Fruit fly (Drosophila melanogaster) whole organism, embryonic: ENCODE data around the gene CG11839.

Experiments
- CG10543 ChIP-seq: fragments of 200-800 bp; sonication (Bioruptor generic); optimal IDR thresholded peaks from 3 replicates; lab custom pipeline; 2017; ENCODE audit warnings: missing biosample characterization, mild to moderate bottlenecking, missing genetic modification characterization, moderate library complexity
- CG10959 ChIP-seq: fragments of 200-800 bp; sonication (Bioruptor generic); IDR thresholded peaks from 2 replicates; pipeline ENCODE4 v1.3.6; 2022; ENCODE audit warnings: missing biosample characterization, missing genetic modification characterization
- CG11696 ChIP-seq: fragments of 200-800 bp; sonication (Bioruptor generic); IDR thresholded peaks from 2 replicates; pipeline ENCODE4 v1.3.6; 2022; ENCODE audit warnings: missing biosample characterization, missing genetic modification characterization
- CG11723 ChIP-seq: fragments of 200-800 bp; sonication (Bioruptor generic); optimal IDR thresholded peaks from 2 replicates; lab custom pipeline; 2017; ENCODE audit warnings: missing biosample characterization, mild to moderate bottlenecking, missing genetic modification characterization
- CG13287 ChIP-seq: fragments of 200-800 bp; sonication (Bioruptor generic); IDR thresholded peaks from 2 replicates; pipeline ENCODE4 v1.3.6; 2022; ENCODE audit warnings: missing biosample characterization, missing genetic modification characterization; ENCODE audit not compliant: partially characterized antibody
- CG13296 ChIP-seq: fragments of 200-800 bp; sonication (Bioruptor generic); optimal IDR thresholded peaks from 3 replicates; lab custom pipeline; 2018; ENCODE audit warnings: missing biosample characterization, mild to moderate bottlenecking, missing genetic modification characterization
- CG17912 ChIP-seq: fragments of 200-800 bp; sonication (Bioruptor generic); optimal IDR thresholded peaks from 2 replicates; lab custom pipeline; 2018; ENCODE audit warnings: missing biosample characterization, mild to moderate bottlenecking, missing genetic modification characterization
- CG18599 ChIP-seq: fragments of 200-800 bp; sonication (Bioruptor generic); optimal IDR thresholded peaks from 3 replicates; lab custom pipeline; 2017; ENCODE audit warnings: missing biosample characterization, missing genetic modification characterization, mild to moderate bottlenecking, moderate library complexity, missing genetic modification reagents
- CG2120 ChIP-seq: fragments of 200-800 bp; sonication (Bioruptor generic); optimal IDR thresholded peaks from 3 replicates; lab custom pipeline; 2016; ENCODE audit warnings: missing biosample characterization, missing genetic modification characterization
- CG2129 ChIP-seq: fragments of 200-800 bp; sonication (Bioruptor generic); IDR thresholded peaks from 2 replicates; pipeline ENCODE4 v1.3.6; 2022; ENCODE audit warnings: missing biosample characterization, missing genetic modification characterization; ENCODE audit not compliant: partially characterized antibody
- CG2889 ChIP-seq: fragments of 200-800 bp; sonication (Bioruptor generic); IDR thresholded peaks from 3 replicates; pipeline ENCODE4 v1.3.6; 2022; ENCODE audit warnings: missing biosample characterization, missing genetic modification characterization
- CG3281 ChIP-seq: fragments of 200-800 bp; sonication (Bioruptor generic); optimal IDR thresholded peaks from 3 replicates; lab custom pipeline; 2017; ENCODE audit warnings: missing biosample characterization, mild to moderate bottlenecking, missing genetic modification characterization
- CG4328 ChIP-seq: fragments of 200-800 bp; sonication (Bioruptor generic); optimal IDR thresholded peaks from 3 replicates; lab custom pipeline; 2017; ENCODE audit warnings: missing biosample characterization, missing genetic modification reagents, missing genetic modification characterization
- CG7745 ChIP-seq: fragments of 200-800 bp; sonication (Bioruptor generic); optimal IDR thresholded peaks from 2 replicates; lab custom pipeline; 2018; ENCODE audit warnings: missing biosample characterization, mild to moderate bottlenecking, missing genetic modification characterization, moderate library complexity
- CG7963 ChIP-seq: fragments of 200-800 bp; sonication (Bioruptor generic); IDR thresholded peaks from 3 replicates; pipeline ENCODE4 v1.3.6; 2022; ENCODE audit warnings: missing biosample characterization, missing genetic modification characterization; ENCODE audit not compliant: partially characterized antibody
- CG8924 ChIP-seq: fragments of 200-800 bp; optimal IDR thresholded peaks from 3 replicates; lab custom pipeline; 2019; ENCODE audit warnings: missing biosample characterization, mild to moderate bottlenecking, missing genetic modification characterization, moderate library complexity
- D ChIP-seq, 2 experiments: fragments of 200-800 bp in 1 of 2; fragments of >200 bp in 1 of 2; sonication (Bioruptor generic) in 1 of 2; optimal IDR thresholded peaks; 2 replicates in 1 of 2; 3 replicates in 1 of 2; lab custom pipeline; 2017; ENCODE audit warnings: mild to moderate bottlenecking in 1 of 2, missing biosample characterization in 1 of 2, missing genetic modification characterization in 1 of 2, missing genetic modification reagents in 1 of 2
- E2f2 ChIP-seq: fragments of 200-800 bp; sonication (Bioruptor generic); IDR thresholded peaks from 2 replicates; pipeline ENCODE4 v1.3.6; 2022; ENCODE audit warnings: missing biosample characterization, missing genetic modification characterization
- MESR4 ChIP-seq: fragments of 200-800 bp; sonication (Bioruptor generic); optimal IDR thresholded peaks from 2 replicates; lab custom pipeline; 2018; ENCODE audit warnings: missing biosample characterization, mild to moderate bottlenecking, missing genetic modification characterization, moderate library complexity
- Max ChIP-seq: fragments of 200-800 bp; sonication (Bioruptor generic); optimal IDR thresholded peaks from 2 replicates; lab custom pipeline; 2016; ENCODE audit warnings: missing biosample characterization, mild to moderate bottlenecking, missing genetic modification characterization
- NC2β ChIP-seq: fragments of 200-800 bp; sonication (Bioruptor generic); optimal IDR thresholded peaks from 2 replicates; lab custom pipeline; 2016; ENCODE audit warnings: missing biosample characterization, missing genetic modification characterization
- Neu2 ChIP-seq: fragments of 200-800 bp; sonication (Bioruptor generic); optimal IDR thresholded peaks from 3 replicates; lab custom pipeline; 2016; ENCODE audit warnings: missing biosample characterization, missing genetic modification characterization, borderline replicate concordance
- NfI ChIP-seq: fragments of 200-800 bp; sonication (Bioruptor generic); optimal IDR thresholded peaks from 3 replicates; lab custom pipeline; 2018; ENCODE audit warnings: missing biosample characterization, mild to moderate bottlenecking, missing genetic modification characterization, moderate library complexity
- Optix ChIP-seq: fragments of 200-800 bp; sonication (Bioruptor generic); IDR thresholded peaks from 3 replicates; pipeline ENCODE4 v1.3.6; 2022; ENCODE audit warnings: missing biosample characterization, missing genetic modification characterization
- Rfx ChIP-seq: fragments of 200-800 bp; sonication (Bioruptor generic); IDR thresholded peaks from 2 replicates; pipeline ENCODE4 v1.3.6; 2022; ENCODE audit warnings: missing biosample characterization, missing genetic modification characterization
- Sox100B ChIP-seq: fragments of 200-800 bp; sonication (Bioruptor generic); optimal IDR thresholded peaks from 3 replicates; lab custom pipeline; 2018; ENCODE audit warnings: missing biosample characterization, mild to moderate bottlenecking, missing genetic modification characterization
- Xrp1 ChIP-seq: fragments of 200-800 bp; sonication (Bioruptor generic); IDR thresholded peaks from 2 replicates; pipeline ENCODE4 v1.3.6; 2022; ENCODE audit warnings: missing biosample characterization, missing genetic modification characterization
- bsh ChIP-seq, 2 experiments: fragments of 200-800 bp; sonication (Bioruptor generic); optimal IDR thresholded peaks; 2 replicates each; lab custom pipeline; 2017 to 2018; ENCODE audit warnings: mild to moderate bottlenecking in 2 of 2, missing biosample characterization in 2 of 2, missing genetic modification characterization in 2 of 2, moderate library complexity in 1 of 2
- cad ChIP-seq: fragments of >200 bp; optimal IDR thresholded peaks from 2 replicates; lab custom pipeline; 2017; ENCODE audit warnings: missing biosample characterization, missing genetic modification characterization
- cato ChIP-seq: fragments of 200-800 bp; sonication (Bioruptor generic); optimal IDR thresholded peaks from 2 replicates; lab custom pipeline; 2016; ENCODE audit warnings: missing biosample characterization, missing genetic modification characterization, borderline replicate concordance
- corto ChIP-seq: fragments of 200-800 bp; sonication (Bioruptor generic); optimal IDR thresholded peaks from 2 replicates; lab custom pipeline; 2016; ENCODE audit warnings: missing biosample characterization, mild to moderate bottlenecking, missing genetic modification characterization, moderate library complexity
- dan ChIP-seq: fragments of 200-800 bp; sonication (Bioruptor generic); IDR thresholded peaks from 2 replicates; pipeline ENCODE4 v1.3.6; 2022; ENCODE audit warnings: missing biosample characterization, missing genetic modification characterization
- fd64A ChIP-seq: fragments of 200-800 bp; sonication (Bioruptor generic); optimal IDR thresholded peaks from 3 replicates; lab custom pipeline; 2018; ENCODE audit warnings: missing biosample characterization, mild to moderate bottlenecking, missing genetic modification characterization
- gfzf ChIP-seq: fragments of 200-800 bp; sonication (Bioruptor generic); optimal IDR thresholded peaks from 2 replicates; lab custom pipeline; 2016; ENCODE audit warnings: missing biosample characterization, mild to moderate bottlenecking, missing genetic modification characterization, moderate library complexity
- gsb ChIP-seq: fragments of 200-800 bp; sonication (Bioruptor generic); IDR thresholded peaks from 2 replicates; pipeline ENCODE4 v1.3.6; 2022; ENCODE audit warnings: missing biosample characterization, missing genetic modification characterization
- gt ChIP-seq: fragments of 200-800 bp; sonication (Bioruptor generic); IDR thresholded peaks from 2 replicates; pipeline ENCODE4 v1.3.6; 2022; ENCODE audit warnings: missing biosample characterization, missing genetic modification characterization
- knrl ChIP-seq: fragments of 200-800 bp; sonication (Bioruptor generic); IDR thresholded peaks from 3 replicates; pipeline ENCODE4 v1.3.6; 2022; ENCODE audit warnings: missing biosample characterization, missing genetic modification characterization; ENCODE audit not compliant: partially characterized antibody
- mirr ChIP-seq: fragments of 200-800 bp; sonication (Bioruptor generic); optimal IDR thresholded peaks from 3 replicates; lab custom pipeline; 2018; ENCODE audit warnings: missing biosample characterization, mild to moderate bottlenecking, missing genetic modification characterization
- mld ChIP-seq: fragments of 200-800 bp; sonication (Bioruptor generic); IDR thresholded peaks from 3 replicates; pipeline ENCODE4 v1.3.6; 2022; ENCODE audit warnings: missing biosample characterization, missing genetic modification characterization; ENCODE audit not compliant: partially characterized antibody
- pum ChIP-seq: fragments of 200-800 bp; sonication (Bioruptor generic); optimal IDR thresholded peaks from 2 replicates; lab custom pipeline; 2016; ENCODE audit warnings: missing biosample characterization, missing genetic modification characterization
- ro ChIP-seq: fragments of 200-800 bp; sonication (Bioruptor generic); IDR thresholded peaks from 2 replicates; pipeline ENCODE4 v1.3.6; 2022; ENCODE audit warnings: missing biosample characterization, missing genetic modification characterization
- slbo ChIP-seq: fragments of 200-800 bp; sonication (Bioruptor generic); IDR thresholded peaks from 2 replicates; pipeline ENCODE4 v1.3.6; 2022; ENCODE audit warnings: missing biosample characterization, missing genetic modification characterization
- sna ChIP-seq: fragments of 200-800 bp; sonication (Bioruptor generic); IDR thresholded peaks from 2 replicates; pipeline ENCODE4 v1.3.6; 2022; ENCODE audit warnings: missing biosample characterization, missing genetic modification characterization; ENCODE audit not compliant: partially characterized antibody
- sr ChIP-seq: fragments of 200-800 bp; sonication (Bioruptor generic); IDR thresholded peaks from 3 replicates; pipeline ENCODE4 v1.3.6; 2022; ENCODE audit warnings: missing biosample characterization, missing genetic modification characterization
- sug ChIP-seq: fragments of 200-800 bp; optimal IDR thresholded peaks from 2 replicates; lab custom pipeline; 2019; ENCODE audit warnings: missing biosample characterization, mild to moderate bottlenecking, missing genetic modification characterization, moderate library complexity
- tap ChIP-seq: fragments of 200-800 bp; optimal IDR thresholded peaks from 3 replicates; lab custom pipeline; 2019; ENCODE audit warnings: missing biosample characterization, mild to moderate bottlenecking, missing genetic modification characterization, moderate library complexity
- usp ChIP-seq: fragments of >200 bp; optimal IDR thresholded peaks from 2 replicates; lab custom pipeline; 2017; ENCODE audit warnings: missing biosample characterization, missing genetic modification characterization
- zen ChIP-seq: fragments of 200-800 bp; sonication (Bioruptor generic); optimal IDR thresholded peaks from 3 replicates; lab custom pipeline; 2018; ENCODE audit warnings: missing biosample characterization, mild to moderate bottlenecking, missing genetic modification characterization, moderate library complexity

CG11839 gene

DNA sequence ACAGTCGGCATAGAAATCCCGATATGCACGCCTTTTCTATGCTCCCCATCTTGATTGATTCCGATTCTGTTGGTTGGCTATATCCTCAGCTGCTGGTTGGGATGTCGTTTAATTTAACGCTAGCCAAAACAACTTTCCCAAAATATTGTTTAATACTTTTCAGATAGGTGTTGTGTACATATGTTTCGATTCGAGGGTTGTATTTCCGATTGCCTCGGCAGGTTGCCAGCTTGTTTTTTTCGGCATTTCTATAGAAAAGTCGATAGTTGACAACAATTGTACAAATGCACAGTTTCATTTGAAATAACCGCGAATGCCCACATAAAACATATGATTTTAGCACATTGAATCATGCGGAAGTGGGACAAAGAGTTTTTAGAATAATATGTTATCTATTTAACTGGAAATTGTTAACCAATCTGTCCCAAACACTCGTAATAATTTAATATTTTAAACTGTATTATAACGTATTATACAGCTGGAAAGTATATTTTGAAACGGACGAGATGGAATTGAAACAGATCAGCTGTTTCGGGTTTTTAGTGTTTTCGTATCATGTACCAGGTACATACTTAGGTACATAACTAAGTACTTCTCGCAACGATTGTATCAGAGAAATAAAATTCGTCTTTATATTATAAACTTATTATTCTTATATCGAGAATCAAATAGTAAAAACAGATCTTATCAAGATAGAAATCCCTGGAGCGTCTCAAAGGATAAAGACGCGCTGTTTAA lies 15.1 kb upstream of the CG11839 start, which contains the start of gene CG31109 (continued):
- TF ChIP-seq CG13287 (peak; percentile 61), CG13296 (GFP tag; lab: Kevin White, UChicago) (peak; percentile 52), cato (no peak), tap (tag; lab: Kevin White, UChicago) (no peak), gt (GFP tag; lab: Robert Waterston, UW) (no peak), dan (no peak), sr (no peak), CG17912 (GFP tag; lab: Kevin White, UChicago) (no peak), CG4328 (GFP tag; lab: Kevin White, UChicago) (peak; percentile 11), usp (GFP tag; lab: Kevin White, UChicago) (no peak), zen (tag; lab: Kevin White, UChicago) (no peak), CG2129 (GFP tag; lab: Robert Waterston, UW) (0 out of 2 replicates have a peak, but pooled peaks have one; percentile 17), Max (GFP tag; lab: Kevin White, UChicago) (no peak), gfzf (GFP tag; lab: Kevin White, UChicago) (peak; percentile 36), CG7745 (tag; lab: Kevin White, UChicago) (no peak), pum (peak; percentile 26), slbo (GFP tag; lab: Robert Waterston, UW) (no peak), CG11723 (GFP tag; lab: Kevin White, UChicago) (no peak), Sox100B (GFP tag; lab: Kevin White, UChicago) (no peak), mirr (GFP tag; lab: Kevin White, UChicago) (peak; percentile 54), sna (peak; percentile 39; the same call in 1 of the 2 replicates), bsh (GFP tag; optimal IDR thresholded peaks at IDR 0.05; lab: Kevin White, UChicago) (no peak), CG2120 (GFP tag; lab: Kevin White, UChicago) (peak; percentile 64), ro (GFP tag; lab: Robert Waterston, UW) (no peak), corto (GFP tag; lab: Kevin White, UChicago) (no peak), NC2β (GFP tag; lab: Kevin White, UChicago) (peak; percentile 34), CG8924 (tag; lab: Kevin White, UChicago) (peak; percentile 67), mld (GFP tag; lab: Robert Waterston, UW) (0 out of 3 replicates have a peak, but pooled peaks have one; percentile 41), CG7963 (GFP tag; lab: Robert Waterston, UW) (no peak), gsb (no peak), Rfx (GFP tag; lab: Robert Waterston, UW) (peak; percentile 51), E2f2 (GFP tag; lab: Robert Waterston, UW) (peak; percentile 82), Xrp1 (GFP tag; lab: Robert Waterston, UW) (0 out of 2 replicates have a peak, but pooled peaks have one; percentile 8), Neu2 (GFP tag; lab: Kevin White, UChicago) (no peak), MESR4 (GFP tag; lab: Kevin White, UChicago) (peak; percentile 79), Optix (GFP tag; lab: Robert Waterston, UW) (no peak), knrl (GFP tag; lab: Robert Waterston, UW) (no peak), CG11696 (GFP tag; lab: Robert Waterston, UW) (no peak), CG3281 (no peak), cad (GFP tag; lab: Kevin White, UChicago) (no peak), NfI (GFP tag; lab: Kevin White, UChicago) (no peak), sug (tag; lab: Kevin White, UChicago) (peak; percentile 55), fd64A (GFP tag; lab: Kevin White, UChicago) (no peak), D (optimal IDR thresholded peaks at IDR 0.05; lab: Kevin White, UChicago) (no peak), D (GFP tag; optimal IDR thresholded peaks at IDR 0.05; lab: Kevin White, UChicago) (no peak), CG10959 (GFP tag; lab: Robert Waterston, UW) (no peak), CG18599 (GFP tag; lab: Kevin White, UChicago) (peak; percentile 19), CG10543 (peak; percentile 26), CG2889 (GFP tag; lab: Robert Waterston, UW) (no peak)
